Worm (Caenorhabditis elegans): Measurements from ENCODE around the gene Y39G8B.13.

The Y39G8B.13 gene

DNA sequence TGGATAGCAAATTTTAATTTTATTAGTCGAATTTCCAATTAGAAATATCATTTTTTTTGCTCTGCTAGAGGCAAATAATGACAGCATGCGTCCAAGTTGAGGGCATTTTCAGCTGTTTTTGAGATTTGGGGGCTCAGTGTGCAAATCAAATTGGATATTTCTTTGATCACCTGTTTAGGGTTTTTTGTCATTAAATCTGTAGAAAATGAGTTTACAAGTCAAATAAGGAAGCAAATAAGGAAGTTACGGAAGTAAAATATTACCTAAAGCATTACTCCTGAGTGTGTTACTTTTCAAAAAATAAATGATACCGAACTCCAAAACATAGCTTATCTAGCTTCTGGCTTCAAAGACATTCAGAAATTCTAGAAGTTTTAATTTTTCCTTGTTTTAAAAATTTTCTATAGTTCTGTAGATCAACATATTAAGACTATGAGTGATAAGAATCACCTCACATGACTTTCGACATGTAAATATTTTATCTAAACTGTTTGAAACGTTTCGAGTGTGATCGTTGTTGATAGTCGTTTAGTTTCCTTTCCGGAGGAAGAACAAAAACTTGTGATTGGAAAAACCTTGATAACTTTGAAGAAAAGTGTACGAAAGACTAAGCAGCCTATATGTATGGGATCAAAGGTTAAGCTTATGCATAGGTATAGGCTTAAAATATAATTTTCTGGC lies 2.9 kb downstream of the Y39G8B.13 start, which contains the start of gene sre-48:
Gene sre-48, minus strand, starts transcription at position 51 of the 681 bp plus-strand sequence.
- TF ChIP-seq zip-2 (tag; optimal IDR thresholded peaks at IDR 0.05) (no peak), aha-1 (tag) (peak; percentile 35), ceh-44 (GFP tag; IDR thresholded peaks at IDR 0.05) (no peak), dmd-6 (GFP tag; IDR thresholded peaks at IDR 0.05) (0 out of 2 replicates have a peak, but pooled peaks have one; percentile 17), dve-1 (tag; optimal IDR thresholded peaks at IDR 0.05; ENCODE audit: insufficient read depth) (peak; percentile 61), daf-16 (GFP tag; optimal IDR thresholded peaks at IDR 0.05) (no peak), daf-16 (tag; optimal IDR thresholded peaks at IDR 0.05) (peak; percentile 76), nhr-77 (tag; optimal IDR thresholded peaks at IDR 0.05) (peak; percentile 48), unc-62 (GFP tag; optimal IDR thresholded peaks at IDR 0.05 in 1 of 2) (peak in 1 of 2 experiments; percentile 22), unc-62 (tag; optimal IDR thresholded peaks at IDR 0.05) (no peak), php-3 (GFP tag; IDR thresholded peaks at IDR 0.05) (no peak), egl-27 (tag; optimal IDR thresholded peaks at IDR 0.05) (no peak), ztf-7 (tag; optimal IDR thresholded peaks at IDR 0.05) (no peak), nhr-28 (tag; optimal IDR thresholded peaks at IDR 0.05) (peak; percentile 40), pqm-1 (tag; optimal IDR thresholded peaks at IDR 0.05) (peak; percentile 51), hlh-30 (tag; optimal IDR thresholded peaks at IDR 0.05; ENCODE audit: insufficient read depth) (peak; percentile 43)

- TF ChIP-seq nhr-41 (GFP tag; IDR thresholded peaks at IDR 0.05) (no peak), ceh-44 (GFP tag; IDR thresholded peaks at IDR 0.05) (no peak), lin-13 (GFP tag; optimal IDR thresholded peaks at IDR 0.05) (no peak), Y75B8A.6 (GFP tag; IDR thresholded peaks at IDR 0.05) (no peak), pha-4 (GFP tag; IDR thresholded peaks at IDR 0.05) (no peak), pha-4 (tag; optimal IDR thresholded peaks at IDR 0.05) (no peak), lin-15B (tag; optimal IDR thresholded peaks at IDR 0.05) (no peak), mdl-1 (tag; optimal IDR thresholded peaks at IDR 0.05) (no peak), jun-1 (tag; optimal IDR thresholded peaks at IDR 0.05) (no peak), Y105C5A.15 (GFP tag; IDR thresholded peaks at IDR 0.05) (no peak), F10B5.3 (tag; optimal IDR thresholded peaks at IDR 0.05) (no peak), unc-130 (GFP tag; optimal IDR thresholded peaks at IDR 0.05) (no peak), nhr-42 (GFP tag; IDR thresholded peaks at IDR 0.05) (no peak), unc-62 (GFP tag; optimal IDR thresholded peaks at IDR 0.05 in 1 of 2) (no peak), unc-62 (tag; optimal IDR thresholded peaks at IDR 0.05) (no peak), nhr-48 (tag; optimal IDR thresholded peaks at IDR 0.05) (no peak), lsy-2 (tag; optimal IDR thresholded peaks at IDR 0.05) (no peak)
Measured at ce11 chrII:13977701-13978100, 5.1 kb downstream of the Y39G8B.13 start.

DNA sequence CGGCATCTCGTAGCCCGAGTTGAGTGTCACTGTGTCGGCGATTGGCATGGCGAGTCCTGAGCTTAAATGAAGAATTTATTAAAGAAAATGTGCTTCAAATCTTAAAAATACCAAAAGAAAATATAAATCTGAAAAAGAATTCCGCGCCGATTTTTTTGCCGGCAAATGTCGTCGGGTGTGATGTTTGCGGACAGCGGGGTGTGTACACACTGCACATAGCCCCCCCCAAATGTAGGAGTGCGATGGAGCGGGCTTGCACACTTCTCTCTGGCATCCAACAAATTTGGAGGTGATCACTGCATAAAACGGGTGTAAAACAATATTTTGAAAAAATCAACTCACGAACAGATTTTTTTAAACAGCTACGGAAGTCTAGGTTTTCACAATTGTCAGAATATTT lies 6.7 kb downstream of the Y39G8B.13 start, which contains the start of gene Y39G8B.2:
Gene Y39G8B.2, minus strand, starts transcription at position 61 of the 400 bp plus-strand sequence.
- no peak for TF ChIP-seq fos-1 (tag; optimal IDR thresholded peaks at IDR 0.05)
- TF ChIP-seq tag-97 (GFP tag; IDR thresholded peaks at IDR 0.05): no peak
- TF ChIP-seq dmd-8 (GFP tag; IDR thresholded peaks at IDR 0.05): no peak
- no peak for TF ChIP-seq unc-39 (tag; optimal IDR thresholded peaks at IDR 0.05)
- no peak for TF ChIP-seq arid-1 (GFP tag; conservative IDR thresholded peaks at IDR 0.05)
- TF ChIP-seq ama-1 (optimal IDR thresholded peaks at IDR 0.05): no peak
- no peak for TF ChIP-seq nhr-76 (tag; optimal IDR thresholded peaks at IDR 0.05)
- TF ChIP-seq ceh-62 (tag; optimal IDR thresholded peaks at IDR 0.05): no peak
- no peak for TF ChIP-seq egl-27 (tag; optimal IDR thresholded peaks at IDR 0.05)
- no peak for TF ChIP-seq T26A8.4 (GFP tag; IDR thresholded peaks at IDR 0.05)
- TF ChIP-seq Y5F2A.4 (GFP tag; optimal IDR thresholded peaks at IDR 0.05): no peak
- TF ChIP-seq egl-43 (GFP tag; IDR thresholded peaks at IDR 0.05): no peak
- TF ChIP-seq F10B5.3 (tag; optimal IDR thresholded peaks at IDR 0.05): no peak
- peak; percentile 64 to 93 for TF ChIP-seq lsy-2 (tag; optimal IDR thresholded peaks at IDR 0.05)
- no peak for TF ChIP-seq skn-1 (tag; optimal IDR thresholded peaks at IDR 0.05)
- peak; percentile 37; the same call in 1 of the 2 replicates for TF ChIP-seq lin-29 (GFP tag; IDR thresholded peaks at IDR 0.05)
- peak; percentile 86 for TF ChIP-seq lin-13 (GFP tag; optimal IDR thresholded peaks at IDR 0.05)
- peak; percentile 56; the same call in 1 of the 2 replicates for TF ChIP-seq zfp-3 (GFP tag; conservative IDR thresholded peaks at IDR 0.05)
- TF ChIP-seq mxl-3 (GFP tag; optimal IDR thresholded peaks at IDR 0.05): peak; percentile 76
- no peak for TF ChIP-seq madf-5 (GFP tag; IDR thresholded peaks at IDR 0.05)
- no peak for TF ChIP-seq ztf-11 (tag; optimal IDR thresholded peaks at IDR 0.05)
- TF ChIP-seq zfp-2 (tag; optimal IDR thresholded peaks at IDR 0.05): peak; percentile 14
- TF ChIP-seq F44E2.7 (GFP tag; IDR thresholded peaks at IDR 0.05): no peak
- TF ChIP-seq lin-1 (GFP tag; IDR thresholded peaks at IDR 0.05): 0 out of 2 replicates have a peak, but pooled peaks have one; percentile 16
- no peak for TF ChIP-seq zip-2 (tag; optimal IDR thresholded peaks at IDR 0.05)
- TF ChIP-seq nhr-42 (GFP tag; IDR thresholded peaks at IDR 0.05): peak; percentile 88
